Worm (Caenorhabditis elegans): ENCODE data around the gene M79.2.

DNA sequence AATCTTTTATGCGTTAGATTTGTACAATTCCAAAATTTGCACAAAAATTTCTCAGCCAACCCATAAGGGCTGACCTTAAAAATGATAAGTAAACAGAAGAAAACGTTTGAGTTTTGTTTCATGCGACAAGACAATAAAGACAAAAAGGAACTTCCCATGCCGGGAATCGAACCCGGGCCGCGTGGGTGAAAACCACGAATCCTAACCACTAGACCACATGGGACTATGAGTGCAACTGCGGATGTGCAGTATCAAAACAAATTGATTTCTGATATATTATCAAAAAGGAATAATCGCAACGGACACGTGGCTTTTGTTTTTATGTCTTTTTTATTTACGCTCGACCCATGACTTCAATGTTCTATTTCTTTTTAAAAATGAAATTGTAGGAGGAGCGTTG, 38.3 kb upstream of the M79.2 start:
- no peak for TF ChIP-seq ama-1 (optimal IDR thresholded peaks at IDR 0.05)
- no peak for TF ChIP-seq C16A3.4 (tag; optimal IDR thresholded peaks at IDR 0.05)
- no peak for TF ChIP-seq efl-3 (GFP tag; optimal IDR thresholded peaks at IDR 0.05)
- TF ChIP-seq alr-1 (tag; optimal IDR thresholded peaks at IDR 0.05; ENCODE audit: borderline replicate concordance) = no peak
- no peak for TF ChIP-seq lin-15B (tag; optimal IDR thresholded peaks at IDR 0.05)
- TF ChIP-seq grh-1 (GFP tag; IDR thresholded peaks at IDR 0.05) = no peak
- TF ChIP-seq sptf-1 (tag; optimal IDR thresholded peaks at IDR 0.05) = no peak
- no peak for TF ChIP-seq nhr-85 (tag)
- TF ChIP-seq jun-1 (tag; optimal IDR thresholded peaks at IDR 0.05) = no peak
- no peak for TF ChIP-seq nhr-237 (tag; optimal IDR thresholded peaks at IDR 0.05)
- no peak for TF ChIP-seq unc-130 (tag; optimal IDR thresholded peaks at IDR 0.05)
- no peak for TF ChIP-seq pax-3 (tag; optimal IDR thresholded peaks at IDR 0.05)
- TF ChIP-seq pqm-1 (tag; optimal IDR thresholded peaks at IDR 0.05) = no peak
- no peak for TF ChIP-seq vab-15 (tag; optimal IDR thresholded peaks at IDR 0.05)
